Worm (Caenorhabditis elegans): ENCODE results near the gene sre-9.

DNA sequence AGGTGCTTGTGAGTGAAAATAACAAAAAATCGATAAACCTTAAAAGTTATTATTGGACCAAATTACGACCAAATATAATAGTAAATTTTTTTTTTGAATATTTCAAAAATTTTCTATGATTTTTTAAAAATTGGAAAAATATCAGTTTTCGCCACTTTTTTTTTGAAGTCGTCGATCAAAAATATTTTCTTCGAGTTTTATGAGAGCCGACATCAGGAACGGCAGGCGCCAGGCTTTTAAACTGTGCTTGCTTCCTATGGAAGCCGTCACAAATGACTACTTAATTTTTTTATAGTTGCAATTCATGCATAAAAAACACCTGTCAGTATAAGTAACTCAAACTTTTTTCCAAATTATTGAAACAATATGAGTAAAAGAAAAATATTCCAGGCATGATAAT, 8.7 kb downstream of the sre-9 start:
- no peak for TF ChIP-seq ztf-29 (GFP tag; IDR thresholded peaks at IDR 0.05)
- TF ChIP-seq flt-1 (GFP tag; IDR thresholded peaks at IDR 0.05), result no peak
- no peak for TF ChIP-seq ref-1 (GFP tag; conservative IDR thresholded peaks at IDR 0.05)
- TF ChIP-seq T22C8.4 (GFP tag; IDR thresholded peaks at IDR 0.05), result no peak
- TF ChIP-seq ztf-23 (GFP tag; IDR thresholded peaks at IDR 0.05), result no peak
- no peak for TF ChIP-seq tab-1 (GFP tag; IDR thresholded peaks at IDR 0.05)
- TF ChIP-seq klf-2 (GFP tag; conservative IDR thresholded peaks at IDR 0.05), result no peak
- TF ChIP-seq med-1 (GFP tag; optimal IDR thresholded peaks at IDR 0.05; ENCODE audit: insufficient read depth), result no peak
- no peak for TF ChIP-seq cog-1 (tag; optimal IDR thresholded peaks at IDR 0.05)
